Fruit fly (Drosophila melanogaster): Measurements from ENCODE around the gene mge.

mge gene

DNA sequence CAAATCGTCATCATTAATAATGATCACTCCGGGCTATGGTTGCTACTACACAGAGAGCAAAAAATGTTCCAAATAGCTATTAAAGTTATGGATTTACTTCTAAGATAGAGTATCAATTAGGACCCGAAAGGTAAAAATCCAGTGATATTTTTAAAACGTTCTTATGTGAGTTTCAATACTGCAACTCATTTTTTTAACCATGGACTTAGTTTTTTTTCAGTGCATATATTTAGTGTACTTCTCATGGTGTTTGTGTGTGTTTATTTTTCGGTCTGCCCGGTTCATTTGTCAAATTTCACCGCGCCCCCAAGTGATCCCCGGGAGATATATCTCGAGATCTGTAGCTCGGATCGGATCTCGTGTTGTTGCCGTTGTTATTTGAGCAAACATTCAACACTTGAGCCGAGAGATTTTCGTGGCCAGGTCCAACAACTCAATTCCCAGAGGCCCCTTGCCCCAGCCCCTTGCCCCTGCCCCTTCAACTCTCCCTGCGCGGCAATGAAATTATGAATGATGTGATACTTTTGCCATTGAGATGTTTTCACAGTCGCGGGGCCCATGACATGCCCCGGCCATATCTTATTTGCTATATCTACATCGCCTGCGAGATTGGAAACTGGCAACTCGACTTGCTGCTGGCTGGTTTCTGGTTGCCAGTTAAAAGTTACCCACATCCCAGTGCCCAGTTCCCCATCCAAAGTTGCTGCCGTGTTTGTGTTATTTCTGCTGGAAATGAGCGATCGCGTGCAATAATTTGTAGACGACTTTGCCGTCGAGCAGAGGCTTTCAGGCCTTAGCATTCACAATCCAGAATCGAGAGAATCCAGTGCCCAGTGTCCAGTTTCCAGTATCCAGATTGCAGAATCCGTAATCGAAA lies 47.0 kb downstream of the mge start (continued):
- no peak for TF ChIP-seq CG6854 (GFP tag; optimal IDR thresholded peaks at IDR 0.05)
- TF ChIP-seq CG8319 (GFP tag; optimal IDR thresholded peaks at IDR 0.05) = no peak
- TF ChIP-seq Smox (GFP tag; optimal IDR thresholded peaks at IDR 0.05) = no peak
- peak; percentile 13 for TF ChIP-seq Lpt (GFP tag; optimal IDR thresholded peaks at IDR 0.05)
- no peak; the same call in 2 of the 3 replicates for TF ChIP-seq CG8119 (GFP tag; IDR thresholded peaks at IDR 0.05)
- no peak for TF ChIP-seq Eip75B (GFP tag; optimal IDR thresholded peaks at IDR 0.05)
- no peak for TF ChIP-seq CG10631 (GFP tag; optimal IDR thresholded peaks at IDR 0.05)
- TF ChIP-seq Ets21C (GFP tag; optimal IDR thresholded peaks at IDR 0.05) = no peak
- TF ChIP-seq CG8632 (GFP tag; optimal IDR thresholded peaks at IDR 0.05) = no peak
- peak; percentile 31 for TF ChIP-seq CG32006 (GFP tag; optimal IDR thresholded peaks at IDR 0.05)
- TF ChIP-seq svp (GFP tag) = peak; percentile 63
- no peak for TF ChIP-seq CG11762 (GFP tag; optimal IDR thresholded peaks at IDR 0.05; ENCODE audit: insufficient read depth)
- no peak for TF ChIP-seq CG9139 (GFP tag; optimal IDR thresholded peaks at IDR 0.05)
- no peak for TF ChIP-seq CG3032 (tag; optimal IDR thresholded peaks at IDR 0.05)
- peak; percentile 41 for TF ChIP-seq CG3919 (GFP tag; optimal IDR thresholded peaks at IDR 0.05)
- peak; percentile 11 for TF ChIP-seq cyc (GFP tag; optimal IDR thresholded peaks at IDR 0.05)
- TF ChIP-seq CG31627 (GFP tag; optimal IDR thresholded peaks at IDR 0.05) = peak; percentile 24
- TF ChIP-seq ss (GFP tag; optimal IDR thresholded peaks at IDR 0.05) = peak in 1 of 2 experiments; percentile 60
- peak; percentile 14 for TF ChIP-seq Hr39 (GFP tag; optimal IDR thresholded peaks at IDR 0.05)
- TF ChIP-seq Hr4 (GFP tag; optimal IDR thresholded peaks at IDR 0.05) = peak; percentile 33
- TF ChIP-seq eg (GFP tag; IDR thresholded peaks at IDR 0.05) = no peak
- TF ChIP-seq pdm3 (GFP tag; optimal IDR thresholded peaks at IDR 0.05) = peak; percentile 29
- TF ChIP-seq CG10669 (GFP tag; optimal IDR thresholded peaks at IDR 0.05) = no peak
- peak; percentile 40 for TF ChIP-seq OdsH (GFP tag; optimal IDR thresholded peaks at IDR 0.05)
- no peak for TF ChIP-seq lz (GFP tag; optimal IDR thresholded peaks at IDR 0.05)
